Worm (Caenorhabditis elegans) whole organism, L1 larva: ENCODE results near the gene npp-1.

Experiments used
- ama-1 ChIP-seq: fragments of 150-350 bp; optimal IDR thresholded peaks from 2 replicates; lab custom pipeline; 2014
- egl-27 ChIP-seq, 2 experiments: fragments of 150-350 bp in 1 of 2; sonication (generic microtip); optimal IDR thresholded peaks; 3 replicates each; lab custom pipeline; 2017 to 2018; ENCODE audit warnings: missing biosample characterization in 2 of 2, missing genetic modification characterization in 2 of 2, missing genetic modification reagents in 2 of 2
- isw-1 ChIP-seq: fragments of 200-800 bp; sonication (Bioruptor generic); IDR thresholded peaks from 2 replicates; pipeline ENCODE4 v1.3.6; 2022; ENCODE audit warnings: missing genetic modification characterization, missing compliant biosample characterization
- lsy-2 ChIP-seq, 2 experiments: fragments of 150-350 bp; optimal IDR thresholded peaks; 2 replicates each; lab custom pipeline; 2014; ENCODE audit warnings: missing biosample characterization in 2 of 2, missing genetic modification characterization in 2 of 2
- mdl-1 ChIP-seq, 2 experiments: fragments of 150-350 bp; optimal IDR thresholded peaks; 2 replicates each; lab custom pipeline; 2014 to 2017; ENCODE audit warnings: missing biosample characterization in 2 of 2, missing genetic modification characterization in 2 of 2, inconsistent platforms in 1 of 2
- nhr-11 ChIP-seq: fragments of 150-350 bp; optimal IDR thresholded peaks from 2 replicates; lab custom pipeline; 2014; ENCODE audit warnings: missing biosample characterization, missing genetic modification characterization
- pqm-1 ChIP-seq: sonication (generic microtip); optimal IDR thresholded peaks from 3 replicates; lab custom pipeline; 2017; ENCODE audit warnings: missing biosample characterization, missing genetic modification characterization
- tbx-2 ChIP-seq: sonication (generic microtip); optimal IDR thresholded peaks from 2 replicates; lab custom pipeline; 2016; ENCODE audit warnings: missing genetic modification characterization, missing compliant biosample characterization

DNA sequence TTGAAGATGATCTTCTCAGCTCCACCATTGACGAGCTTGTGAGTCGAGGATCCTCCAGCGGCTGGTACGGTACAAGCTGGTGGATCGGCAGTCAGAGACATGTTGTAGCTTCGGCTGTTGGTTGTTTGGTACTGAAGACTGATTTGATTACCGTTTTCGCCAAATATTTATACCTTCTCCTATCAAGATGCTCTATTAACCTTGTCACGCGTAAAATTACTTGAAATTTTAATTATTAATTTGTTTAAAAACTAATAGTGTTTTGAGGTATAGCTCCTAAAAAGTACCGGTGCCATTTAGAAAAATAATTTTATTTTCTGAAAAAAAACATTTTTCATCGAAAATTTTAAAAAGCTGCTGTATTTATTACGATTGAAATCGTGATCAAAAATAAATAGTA, 7.4 kb upstream of the npp-1 start, which contains the start of gene ssp-10:
- TF ChIP-seq mdl-1 (tag; optimal IDR thresholded peaks at IDR 0.05; lab: Kevin White, UChicago) (no peak), isw-1 (GFP tag; lab: Robert Waterston, UW) (no peak), nhr-11 (tag; lab: Kevin White, UChicago) (no peak), ama-1 (lab: Kevin White, UChicago) (no peak), tbx-2 (tag; lab: Kevin White, UChicago) (no peak), lsy-2 (tag; optimal IDR thresholded peaks at IDR 0.05; lab: Kevin White, UChicago) (no peak), egl-27 (tag; optimal IDR thresholded peaks at IDR 0.05; lab: Kevin White, UChicago) (no peak), pqm-1 (tag; lab: Kevin White, UChicago) (no peak)
